Worm (Caenorhabditis elegans) whole organism, late embryonic: ENCODE data around the gene D2023.1.

Experiments
- ceh-31 ChIP-seq: sonication (generic microtip); optimal IDR thresholded peaks from 2 replicates; lab custom pipeline; 2016; ENCODE audit warnings: missing genetic modification characterization, missing compliant biosample characterization
- ets-4 ChIP-seq: sonication (generic microtip); optimal IDR thresholded peaks from 2 replicates; lab custom pipeline; 2016; ENCODE audit warnings: missing genetic modification characterization, missing compliant biosample characterization
- pros-1 ChIP-seq: fragments of 150-350 bp; optimal IDR thresholded peaks from 2 replicates; lab custom pipeline; 2014; ENCODE audit warnings: missing biosample characterization, missing genetic modification reagents, missing genetic modification characterization
- rnt-1 ChIP-seq: sonication (generic microtip); optimal IDR thresholded peaks from 2 replicates; lab custom pipeline; 2016; ENCODE audit warnings: missing genetic modification characterization, missing compliant biosample characterization

DNA sequence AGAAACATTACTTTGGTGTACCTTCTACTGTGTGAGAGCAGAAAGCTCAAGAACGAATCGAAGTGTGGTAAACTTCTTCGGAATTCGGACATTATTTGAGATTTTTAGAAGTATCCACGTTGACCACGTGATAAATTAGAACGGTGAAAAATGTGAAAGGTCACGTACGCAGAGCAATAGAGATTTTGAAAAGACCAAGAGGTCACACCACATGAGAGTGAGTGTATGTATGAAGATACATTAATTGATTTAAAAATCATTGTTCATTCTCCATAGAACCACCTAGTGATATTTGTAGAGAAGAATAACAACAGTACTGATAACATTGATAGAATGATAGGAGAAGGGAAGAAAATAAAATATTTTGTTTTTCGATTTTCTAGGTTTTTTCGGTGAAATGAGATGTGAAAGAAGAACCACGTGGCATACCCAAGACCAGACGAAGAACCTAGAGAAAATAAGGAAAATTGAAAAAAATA is 33.1 kb downstream of the D2023.1 start, which contains the start of gene pyc-1:
- TF ChIP-seq pros-1 (tag; lab: Kevin White, UChicago): no peak
- no peak for TF ChIP-seq ceh-31 (tag; lab: Kevin White, UChicago)
- TF ChIP-seq rnt-1 (tag; lab: Kevin White, UChicago): no peak
- TF ChIP-seq ets-4 (tag; lab: Kevin White, UChicago): no peak
